Fruit fly (Drosophila melanogaster): ENCODE results near the gene CG2701.

CG2701 gene

dm6 chrX:2757400-2757799 is 37.3 kb upstream of the CG2701 start (continued):
- TF ChIP-seq wor (GFP tag; IDR thresholded peaks at IDR 0.05), result no peak
- TF ChIP-seq fru (optimal IDR thresholded peaks at IDR 0.05), result no peak
- no peak for TF ChIP-seq HLH4C (GFP tag; IDR thresholded peaks at IDR 0.05; ENCODE audit: partially characterized antibody)
- no peak for TF ChIP-seq psq (GFP tag; optimal IDR thresholded peaks at IDR 0.05)
- peak; percentile 8; the same call in 1 of the 2 replicates for TF ChIP-seq CG4404 (GFP tag; IDR thresholded peaks at IDR 0.05)
- no peak for TF ChIP-seq dati (GFP tag; IDR thresholded peaks at IDR 0.05)
- TF ChIP-seq fd96Cb (tag; optimal IDR thresholded peaks at IDR 0.05), result no peak
- TF ChIP-seq CG13296 (GFP tag; optimal IDR thresholded peaks at IDR 0.05), result no peak
- no peak for TF ChIP-seq zf30C (GFP tag; optimal IDR thresholded peaks at IDR 0.05)
- TF ChIP-seq kah (GFP tag; optimal IDR thresholded peaks at IDR 0.05), result no peak
- TF ChIP-seq H2.0 (GFP tag; IDR thresholded peaks at IDR 0.05), result no peak
- no peak for TF ChIP-seq CG8290 (GFP tag; optimal IDR thresholded peaks at IDR 0.05)
- peak in 1 of 2 experiments; percentile 44 for TF ChIP-seq CG8290 (tag; optimal IDR thresholded peaks at IDR 0.05)
- TF ChIP-seq Adf1 (GFP tag; IDR thresholded peaks at IDR 0.05), result no peak
- no peak for TF ChIP-seq Sry-δ (GFP tag; optimal IDR thresholded peaks at IDR 0.05)
- TF ChIP-seq cas (GFP tag; IDR thresholded peaks at IDR 0.05), result no peak
- TF ChIP-seq unpg (GFP tag; optimal IDR thresholded peaks at IDR 0.05), result no peak
- TF ChIP-seq dysf (GFP tag; IDR thresholded peaks at IDR 0.05), result peak; percentile 66
- TF ChIP-seq jing (GFP tag; optimal IDR thresholded peaks at IDR 0.05), result no peak
- no peak for TF ChIP-seq disco-r (GFP tag; optimal IDR thresholded peaks at IDR 0.05)
- TF ChIP-seq CG34376 (GFP tag; optimal IDR thresholded peaks at IDR 0.05), result no peak
- TF ChIP-seq CG10959 (GFP tag; IDR thresholded peaks at IDR 0.05), result no peak
- TF ChIP-seq Optix (GFP tag; IDR thresholded peaks at IDR 0.05), result 0 out of 3 replicates have a peak, but pooled peaks have one; percentile 12
- TF ChIP-seq CG13624 (GFP tag; optimal IDR thresholded peaks at IDR 0.05), result no peak
- TF ChIP-seq CG2678 (tag; optimal IDR thresholded peaks at IDR 0.05), result peak; percentile 52
- TF ChIP-seq CG11093 (GFP tag; IDR thresholded peaks at IDR 0.05), result no peak
- peak; percentile 29 for TF ChIP-seq phol (tag; optimal IDR thresholded peaks at IDR 0.05)
- TF ChIP-seq CG3838 (GFP tag; optimal IDR thresholded peaks at IDR 0.05), result no peak
- TF ChIP-seq tna (GFP tag; IDR thresholded peaks at IDR 0.05; ENCODE audit: partially characterized antibody), result no peak
- no peak for TF ChIP-seq CG15696 (tag; optimal IDR thresholded peaks at IDR 0.05)
- TF ChIP-seq CG6683 (GFP tag; optimal IDR thresholded peaks at IDR 0.05), result no peak
- no peak for TF ChIP-seq nau (GFP tag; optimal IDR thresholded peaks at IDR 0.05)
- TF ChIP-seq caup (GFP tag; optimal IDR thresholded peaks at IDR 0.05; ENCODE audit: severe bottlenecking), result no peak
- peak; percentile 17 for TF ChIP-seq grau (tag; optimal IDR thresholded peaks at IDR 0.05)
- no peak for TF ChIP-seq gcm2 (GFP tag; optimal IDR thresholded peaks at IDR 0.05)
- no peak for TF ChIP-seq CG33557 (GFP tag; optimal IDR thresholded peaks at IDR 0.05)
- TF ChIP-seq br (optimal IDR thresholded peaks at IDR 0.05), result no peak
- no peak for TF ChIP-seq Myb (GFP tag; optimal IDR thresholded peaks at IDR 0.05)
- no peak for TF ChIP-seq Lhr (GFP tag; optimal IDR thresholded peaks at IDR 0.05)
- TF ChIP-seq CrebB (tag; optimal IDR thresholded peaks at IDR 0.05), result no peak
- TF ChIP-seq ken (GFP tag; IDR thresholded peaks at IDR 0.05), result no peak
- no peak for TF ChIP-seq CG8281 (tag; optimal IDR thresholded peaks at IDR 0.05)
- TF ChIP-seq D19B (GFP tag; optimal IDR thresholded peaks at IDR 0.05), result no peak
- TF ChIP-seq Nf-YC (tag; optimal IDR thresholded peaks at IDR 0.05), result no peak
- TF ChIP-seq knrl (GFP tag; IDR thresholded peaks at IDR 0.05; ENCODE audit: partially characterized antibody), result no peak
- no peak for TF ChIP-seq CG14050 (GFP tag; IDR thresholded peaks at IDR 0.05)
- TF ChIP-seq nom (GFP tag; optimal IDR thresholded peaks at IDR 0.05), result no peak
- no peak for TF ChIP-seq ham (GFP tag; IDR thresholded peaks at IDR 0.05)
- TF ChIP-seq CG3407 (GFP tag; optimal IDR thresholded peaks at IDR 0.05), result no peak
- no peak for TF ChIP-seq org-1 (GFP tag; optimal IDR thresholded peaks at IDR 0.05)
- TF ChIP-seq CG17359 (tag; optimal IDR thresholded peaks at IDR 0.05), result peak; percentile 39
- TF ChIP-seq CG12659 (GFP tag; optimal IDR thresholded peaks at IDR 0.05), result no peak

Measured in whole organism, embryonic.